Worm (Caenorhabditis elegans): ENCODE data around the gene K06A1.2.

Gene K06A1.2

DNA sequence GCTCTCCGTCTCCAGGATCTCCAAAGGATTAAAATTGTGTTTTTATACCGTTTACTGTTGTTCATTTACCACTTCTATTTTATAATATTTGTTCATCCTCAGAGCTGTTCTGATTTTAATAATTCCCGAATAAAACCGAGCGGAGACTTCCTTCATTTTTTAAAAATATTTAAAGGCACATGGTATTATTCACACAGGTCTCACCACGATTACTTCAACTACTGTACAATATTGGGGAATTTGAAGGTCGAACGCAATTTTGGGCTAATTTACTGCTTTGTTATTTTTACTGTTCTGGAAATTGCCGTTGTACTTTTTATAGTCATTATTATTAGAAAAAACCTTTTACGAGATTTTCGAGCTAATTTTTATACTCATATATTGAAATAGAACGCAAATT, 47.4 kb downstream of the K06A1.2 start:
- no peak for TF ChIP-seq sea-2 (GFP tag; optimal IDR thresholded peaks at IDR 0.05)

DNA sequence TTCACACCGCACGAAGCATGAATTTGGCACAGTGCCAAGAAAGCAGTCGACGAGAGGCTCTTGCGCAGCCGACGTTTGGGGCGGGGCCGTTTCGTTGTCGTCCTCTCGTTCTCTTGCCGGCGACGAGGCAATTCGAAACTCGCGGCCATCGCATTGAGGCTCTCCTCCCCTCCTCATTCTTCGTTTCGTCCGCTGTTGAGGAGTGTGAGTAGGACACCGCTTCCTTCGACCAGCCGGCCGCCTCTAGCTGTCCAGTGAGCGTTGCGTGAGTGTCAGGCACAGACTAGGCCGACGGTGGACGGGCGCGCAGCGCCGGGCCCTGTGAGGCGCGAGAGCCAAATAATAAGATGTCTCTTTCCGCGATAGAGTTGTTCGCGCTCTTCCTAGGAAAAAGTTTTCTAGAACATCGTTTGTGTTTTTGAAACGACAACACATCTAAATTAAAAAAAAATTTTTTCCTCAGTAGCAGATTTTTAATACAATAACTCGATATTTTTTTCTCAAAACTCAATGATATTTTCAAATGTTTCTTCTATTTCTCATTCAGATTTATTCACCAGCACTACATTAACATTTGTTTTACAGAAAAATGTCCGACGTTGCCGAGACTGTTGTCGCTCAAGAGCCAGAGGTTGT, 48.1 kb downstream of the K06A1.2 start, which contains the start of the genes T28D9.11 and T28D9.1:
TSS of gene T28D9.11 (minus strand) at position 177 of the 636 bp plus-strand sequence.
TSS of gene T28D9.1 (plus strand) at position 586 of the 636 bp plus-strand sequence.
- TF ChIP-seq lsy-12 (tag; optimal IDR thresholded peaks at IDR 0.05) (peak; percentile 47), elt-3 (tag; optimal IDR thresholded peaks at IDR 0.05) (no peak), ama-1 (optimal IDR thresholded peaks at IDR 0.05) (peak; percentile 89), nfya-1 (tag; optimal IDR thresholded peaks at IDR 0.05; ENCODE audit: insufficient read depth) (peak; percentile 86), pha-4 (tag; optimal IDR thresholded peaks at IDR 0.05) (peak; percentile 19), lin-39 (tag; optimal IDR thresholded peaks at IDR 0.05) (peak; percentile 75), lin-15B (tag; optimal IDR thresholded peaks at IDR 0.05) (peak; percentile 80), fkh-10 (GFP tag; optimal IDR thresholded peaks at IDR 0.05) (peak; percentile 54), ztf-4 (tag; optimal IDR thresholded peaks at IDR 0.05) (peak; percentile 17), hmg-11 (tag; optimal IDR thresholded peaks at IDR 0.05) (peak; percentile 76), sea-2 (GFP tag; optimal IDR thresholded peaks at IDR 0.05) (peak; percentile 15), ztf-11 (tag; optimal IDR thresholded peaks at IDR 0.05) (no peak), snpc-4 (tag; optimal IDR thresholded peaks at IDR 0.05) (peak; percentile 97), nhr-76 (tag; optimal IDR thresholded peaks at IDR 0.05) (no peak)

ce11 chrII:6493139-6493538, 49.3 kb downstream of the K06A1.2 start:
- no peak for TF ChIP-seq elt-1 (tag; optimal IDR thresholded peaks at IDR 0.05)
- TF ChIP-seq nhr-23 (tag; optimal IDR thresholded peaks at IDR 0.05) = no peak
- TF ChIP-seq lin-39 (tag; optimal IDR thresholded peaks at IDR 0.05) = no peak
- TF ChIP-seq tbx-2 (tag; optimal IDR thresholded peaks at IDR 0.05) = no peak
- no peak for TF ChIP-seq nhr-28 (tag; optimal IDR thresholded peaks at IDR 0.05)
- no peak for TF ChIP-seq fkh-10 (GFP tag; optimal IDR thresholded peaks at IDR 0.05)
- TF ChIP-seq ZK546.5 (tag; optimal IDR thresholded peaks at IDR 0.05) = no peak
- TF ChIP-seq elt-2 (tag; optimal IDR thresholded peaks at IDR 0.05) = no peak
- no peak for TF ChIP-seq ztf-11 (tag; optimal IDR thresholded peaks at IDR 0.05)
- TF ChIP-seq pha-4 (tag; optimal IDR thresholded peaks at IDR 0.05) = no peak
- TF ChIP-seq R02D3.7 (tag; optimal IDR thresholded peaks at IDR 0.05) = no peak
- no peak for TF ChIP-seq ceh-16 (tag; optimal IDR thresholded peaks at IDR 0.05)
- no peak for TF ChIP-seq nhr-43 (tag; optimal IDR thresholded peaks at IDR 0.05; ENCODE audit: poor library complexity, severe bottlenecking)
- TF ChIP-seq ceh-28 (tag; optimal IDR thresholded peaks at IDR 0.05) = no peak
- TF ChIP-seq nhr-77 (tag; optimal IDR thresholded peaks at IDR 0.05) = no peak

DNA sequence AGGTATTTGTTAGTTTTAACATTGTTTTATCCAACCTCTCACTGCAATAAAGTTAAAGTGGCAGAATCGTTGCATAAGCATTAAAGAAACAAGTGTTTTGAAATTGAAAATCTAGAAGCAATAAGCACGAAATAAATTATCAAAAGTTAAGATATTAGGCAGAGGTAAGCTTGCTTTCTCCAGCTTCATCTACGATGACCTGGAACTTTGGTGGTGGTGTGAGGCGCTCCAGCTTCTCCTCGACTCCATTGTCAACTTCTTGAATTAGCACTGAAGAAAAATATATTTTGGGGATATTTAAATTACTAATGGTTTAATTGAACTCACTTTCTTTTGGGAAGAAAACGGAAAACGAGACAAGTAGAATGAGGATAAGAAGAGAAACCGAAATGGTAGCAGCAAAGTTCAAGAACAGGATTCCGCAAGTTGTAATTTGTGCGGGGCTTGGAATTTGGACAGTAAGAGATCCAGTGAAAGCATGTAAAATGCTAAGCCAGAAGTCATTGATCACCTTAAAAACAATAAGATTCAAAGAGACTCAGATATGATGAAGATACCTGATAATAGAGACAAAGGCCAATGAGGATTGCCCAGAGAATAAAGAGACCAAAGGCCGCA, 50.0 kb downstream of the K06A1.2 start:
- TF ChIP-seq ama-1 (optimal IDR thresholded peaks at IDR 0.05) (peak; percentile 35), mdl-1 (tag; optimal IDR thresholded peaks at IDR 0.05) (no peak)
